Fruit fly (Drosophila melanogaster): ENCODE results near the gene PIG-F.

dm6 chr3L:19584369-19584915 is 27.8 kb upstream of the PIG-F start, which contains the start of gene Shal:
- TF ChIP-seq CG10348 (GFP tag; IDR thresholded peaks at IDR 0.05) = no peak
- no peak for TF ChIP-seq CG15710 (tag; optimal IDR thresholded peaks at IDR 0.05)

Data from whole organism, pupa.